Worm (Caenorhabditis elegans): ENCODE measurements around the gene F57G12.1.

ce11 chrX:12154055-12154898 lies 17.2 kb downstream of the F57G12.1 start, which contains the start of gene mfsd-11:
- TF ChIP-seq jun-1 (tag; optimal IDR thresholded peaks at IDR 0.05) (no peak), ztf-11 (tag; optimal IDR thresholded peaks at IDR 0.05) (no peak), mdl-1 (tag; optimal IDR thresholded peaks at IDR 0.05) (no peak), sea-2 (GFP tag; optimal IDR thresholded peaks at IDR 0.05) (no peak), aly-2 (tag; optimal IDR thresholded peaks at IDR 0.05) (no peak)
